Worm (Caenorhabditis elegans) whole organism, L2 larva: ENCODE data around the gene B0304.2.

Source experiments
- ama-1 ChIP-seq: fragments of 150-350 bp; optimal IDR thresholded peaks from 2 replicates; lab custom pipeline; 2018; ENCODE audit warnings: inconsistent platforms
- egl-27 ChIP-seq: sonication (generic microtip); optimal IDR thresholded peaks from 3 replicates; lab custom pipeline; 2017; ENCODE audit warnings: missing biosample characterization, missing genetic modification reagents, missing genetic modification characterization
- mab-5 ChIP-seq: fragments of 150-350 bp; optimal IDR thresholded peaks from 2 replicates; lab custom pipeline; 2014; ENCODE audit warnings: missing biosample characterization, missing genetic modification characterization
- mbf-1 ChIP-seq: sonication (generic microtip); optimal IDR thresholded peaks from 2 replicates; lab custom pipeline; 2017; ENCODE audit warnings: missing biosample characterization, missing genetic modification characterization
- nhr-25 ChIP-seq: fragments of 150-350 bp; sonication (generic microtip); optimal IDR thresholded peaks from 3 replicates; lab custom pipeline; 2014; ENCODE audit warnings: missing biosample characterization, missing genetic modification characterization
- unc-39 ChIP-seq: fragments of 150-350 bp; optimal IDR thresholded peaks from 2 replicates; lab custom pipeline; 2014; ENCODE audit warnings: missing biosample characterization, missing genetic modification characterization
- unc-62 ChIP-seq: fragments of 150-350 bp; optimal IDR thresholded peaks from 2 replicates; lab custom pipeline; 2014; ENCODE audit warnings: missing biosample characterization, missing genetic modification reagents, missing genetic modification characterization

DNA sequence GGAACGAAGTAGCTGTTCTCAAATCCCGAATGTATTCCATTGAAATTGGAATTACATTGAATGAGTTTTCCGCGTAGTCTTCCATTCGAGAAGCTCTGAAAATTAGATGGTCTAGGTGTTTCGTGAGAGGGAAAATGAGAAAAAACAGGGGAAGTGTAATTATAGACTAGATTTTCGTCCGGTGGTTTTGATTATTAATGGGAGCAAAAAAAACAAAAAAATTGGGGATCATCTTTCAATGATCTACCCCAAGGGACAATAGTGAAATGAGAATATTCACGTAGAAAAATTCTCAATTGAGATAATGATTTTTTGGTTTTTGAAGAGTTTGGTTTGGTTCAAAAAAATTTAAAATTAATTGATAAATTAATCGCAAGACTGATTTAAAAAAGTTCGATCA is 8.5 kb downstream of the B0304.2 start, which contains the start of gene sra-32:
- TF ChIP-seq mab-5 (tag; lab: Kevin White, UChicago) (no peak), unc-39 (no peak), egl-27 (tag; lab: Kevin White, UChicago) (no peak), unc-62 (GFP tag; lab: Kevin White, UChicago) (no peak), ama-1 (no peak), nhr-25 (tag; lab: Kevin White, UChicago) (no peak), mbf-1 (tag; lab: Kevin White, UChicago) (no peak)
